Fruit fly (Drosophila melanogaster): Measurements from ENCODE around the gene Ugt302K1.

Ugt302K1 gene

DNA sequence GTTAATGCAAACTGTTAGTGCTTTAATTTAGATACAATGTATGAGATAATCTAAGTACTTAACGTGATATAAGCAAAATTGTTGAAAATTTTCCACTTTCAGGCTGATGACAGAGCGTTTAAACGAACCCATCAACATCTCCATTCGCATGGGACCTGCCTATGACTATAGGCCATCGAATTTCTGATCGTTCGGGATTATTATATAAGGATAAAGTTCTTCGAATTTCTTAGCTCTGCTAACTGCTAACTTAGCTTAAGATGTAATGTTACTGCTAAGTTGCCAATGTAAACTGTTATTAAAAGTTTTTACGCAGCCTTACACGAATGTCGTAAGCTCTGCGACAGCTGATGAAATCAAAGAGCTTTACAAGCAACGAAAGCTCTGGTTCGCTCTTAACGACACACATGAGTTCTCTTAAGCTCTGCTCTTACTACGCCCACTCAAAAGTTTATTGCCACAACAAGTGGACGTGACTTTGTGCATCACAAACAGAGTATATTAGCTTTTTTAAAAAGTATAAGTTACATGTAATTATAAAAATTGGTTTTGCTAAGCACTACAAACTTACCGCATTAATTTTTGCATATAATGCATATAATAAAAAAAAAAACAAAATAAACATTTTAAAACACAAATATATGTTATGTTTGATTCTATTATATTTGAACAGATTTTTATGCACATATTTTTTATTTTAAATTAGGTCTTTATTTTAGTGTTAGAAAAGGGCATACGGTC, 43.2 kb upstream of the Ugt302K1 start (continued):
- TF ChIP-seq CG33213 (GFP tag; optimal IDR thresholded peaks at IDR 0.05) (no peak), rib (GFP tag; IDR thresholded peaks at IDR 0.05) (peak; percentile 98), Six4 (GFP tag; optimal IDR thresholded peaks at IDR 0.05) (peak; percentile 98), usp (GFP tag; optimal IDR thresholded peaks at IDR 0.05) (no peak), cas (GFP tag; IDR thresholded peaks at IDR 0.05) (peak; percentile 94), CG8478 (optimal IDR thresholded peaks at IDR 0.05) (no peak), CG15514 (GFP tag; optimal IDR thresholded peaks at IDR 0.05) (peak; percentile 90), shn (GFP tag; optimal IDR thresholded peaks at IDR 0.05) (peak; percentile 82), CG4424 (GFP tag; optimal IDR thresholded peaks at IDR 0.05) (peak; percentile 98), CG18619 (GFP tag; optimal IDR thresholded peaks at IDR 0.05) (peak; percentile 99), NC2α (GFP tag; optimal IDR thresholded peaks at IDR 0.05) (peak; percentile 77), Lhr (GFP tag; optimal IDR thresholded peaks at IDR 0.05) (peak; percentile 93), bcd (GFP tag; optimal IDR thresholded peaks at IDR 0.05) (peak; percentile 100), CG18262 (tag; optimal IDR thresholded peaks at IDR 0.05) (peak; percentile 96), CG4328 (GFP tag; optimal IDR thresholded peaks at IDR 0.05) (peak; percentile 99), CG12104 (GFP tag; optimal IDR thresholded peaks at IDR 0.05) (peak; percentile 98), CG17612 (GFP tag; IDR thresholded peaks at IDR 0.05) (peak; percentile 95), CG4854 (GFP tag; optimal IDR thresholded peaks at IDR 0.05) (peak; percentile 85), CG11723 (GFP tag; optimal IDR thresholded peaks at IDR 0.05) (peak; percentile 96), Xrp1 (GFP tag; IDR thresholded peaks at IDR 0.05) (peak; percentile 98), jigr1 (GFP tag; IDR thresholded peaks at IDR 0.05) (peak; percentile 99), tup (GFP tag; optimal IDR thresholded peaks at IDR 0.05) (peak; percentile 69), run (tag; optimal IDR thresholded peaks at IDR 0.05) (peak; percentile 98), Ets65A (GFP tag) (peak; percentile 99), Lpt (GFP tag; optimal IDR thresholded peaks at IDR 0.05) (no peak), pfk (GFP tag; optimal IDR thresholded peaks at IDR 0.05) (peak; percentile 50), CG3726 (GFP tag; IDR thresholded peaks at IDR 0.05) (peak; percentile 96), CG6654 (GFP tag; optimal IDR thresholded peaks at IDR 0.05) (peak; percentile 95), Aef1 (GFP tag; IDR thresholded peaks at IDR 0.05) (peak; percentile 98), CG7271 (tag; optimal IDR thresholded peaks at IDR 0.05) (peak; percentile 85), crc (GFP tag; optimal IDR thresholded peaks at IDR 0.05) (peak; percentile 65), CG32772 (GFP tag; IDR thresholded peaks at IDR 0.05) (peak; percentile 98), ranshi (GFP tag; IDR thresholded peaks at IDR 0.05) (peak; percentile 97), ham (GFP tag; IDR thresholded peaks at IDR 0.05) (peak; percentile 91), gcm2 (GFP tag; optimal IDR thresholded peaks at IDR 0.05) (no peak), p53 (GFP tag; optimal IDR thresholded peaks at IDR 0.05) (peak; percentile 29), CG8388 (GFP tag; optimal IDR thresholded peaks at IDR 0.05) (peak; percentile 98), ash1 (GFP tag; optimal IDR thresholded peaks at IDR 0.05) (peak; percentile 82), Xbp1 (GFP tag; optimal IDR thresholded peaks at IDR 0.05) (peak; percentile 97), Dfd (GFP tag; optimal IDR thresholded peaks at IDR 0.05) (peak in 1 of 2 experiments; percentile 95), al (GFP tag; IDR thresholded peaks at IDR 0.05) (peak; percentile 99), TFAM (GFP tag; optimal IDR thresholded peaks at IDR 0.05) (peak; percentile 69), B-H1 (GFP tag; IDR thresholded peaks at IDR 0.05) (peak; percentile 98), CG6254 (GFP tag; optimal IDR thresholded peaks at IDR 0.05) (peak; percentile 94), nau (GFP tag; optimal IDR thresholded peaks at IDR 0.05) (peak; percentile 97), CG42726 (GFP tag; IDR thresholded peaks at IDR 0.05; ENCODE audit: partially characterized antibody) (no peak), CG7372 (GFP tag; IDR thresholded peaks at IDR 0.05) (peak; percentile 99), disco-r (GFP tag; optimal IDR thresholded peaks at IDR 0.05) (peak; percentile 31), CG11695 (GFP tag; IDR thresholded peaks at IDR 0.05) (peak; percentile 99), Neu2 (GFP tag; optimal IDR thresholded peaks at IDR 0.05; ENCODE audit: borderline replicate concordance) (no peak), her (GFP tag; optimal IDR thresholded peaks at IDR 0.05) (peak; percentile 18)
